Fruit fly (Drosophila melanogaster) S2 (cell line): Measurements from ENCODE around the gene sens.

ENCODE experiments used
- CG8478 ChIP-seq: fragments of >200 bp; optimal IDR thresholded peaks from 2 replicates; lab custom pipeline; 2018
- CTCF ChIP-seq, 2 experiments: fragments of >200 bp; optimal IDR thresholded peaks; 2 replicates each; lab custom pipeline; 2018

The sens gene

dm6 chr3L:13400872-13401418 is at the start of gene sens:
TSS of gene sens (minus strand) at chr3L:13401125.
- TF ChIP-seq CTCF (optimal IDR thresholded peaks at IDR 0.05; lab: Kevin White, UChicago) (no peak), CG8478 (lab: Kevin White, UChicago) (no peak)

- TF ChIP-seq CG8478 (lab: Kevin White, UChicago) (no peak), CTCF (optimal IDR thresholded peaks at IDR 0.05; lab: Kevin White, UChicago) (no peak)
Measured at dm6 chr3L:13450177-13450793, 49.4 kb upstream of the sens start, which contains the start of the genes JMJD7 and CG10738. TSS of gene JMJD7 (minus strand) at chr3L:13450283. TSS of gene CG10738 (plus strand) at chr3L:13450770.

- TF ChIP-seq CG8478 (lab: Kevin White, UChicago) (no peak), CTCF (optimal IDR thresholded peaks at IDR 0.05; lab: Kevin White, UChicago) (no peak)
Measured at dm6 chr3L:13442400-13442799, 41.5 kb upstream of the sens start, which contains the start of gene cmb. TSS of gene cmb (plus strand) at chr3L:13442594.

- TF ChIP-seq CTCF (optimal IDR thresholded peaks at IDR 0.05; lab: Kevin White, UChicago) = no peak
- TF ChIP-seq CG8478 (lab: Kevin White, UChicago) = no peak
Measured at dm6 chr3L:13440370-13440960, 39.5 kb upstream of the sens start, which contains the start of the genes CG10140 and CG14109. TSS of gene CG10140 (minus strand) at chr3L:13440470. TSS of gene CG14109 (plus strand) at chr3L:13440910.

dm6 chr3L:13437654-13438053 is 36.7 kb upstream of the sens start, which contains the start of gene CG10725:
TSS of gene CG10725 (plus strand) at chr3L:13437954.
- no peak for TF ChIP-seq CTCF (optimal IDR thresholded peaks at IDR 0.05; lab: Kevin White, UChicago)
- no peak for TF ChIP-seq CG8478 (lab: Kevin White, UChicago)

dm6 chr3L:13437036-13437435 is 36.1 kb upstream of the sens start, which contains the start of gene CG10154:
TSS of gene CG10154 (minus strand) at chr3L:13437136.
- TF ChIP-seq CG8478 (lab: Kevin White, UChicago) (no peak), CTCF (optimal IDR thresholded peaks at IDR 0.05; lab: Kevin White, UChicago) (no peak)

- TF ChIP-seq CTCF (optimal IDR thresholded peaks at IDR 0.05; lab: Kevin White, UChicago) (no peak), CG8478 (lab: Kevin White, UChicago) (no peak)
Measured at dm6 chr3L:13435170-13435727, 34.3 kb upstream of the sens start, which contains the start of gene CG10713. TSS of gene CG10713 (minus strand) at chr3L:13435229.

- TF ChIP-seq CG8478 (lab: Kevin White, UChicago) (no peak), CTCF (optimal IDR thresholded peaks at IDR 0.05; lab: Kevin White, UChicago) (no peak)
Measured at dm6 chr3L:13433522-13433921, 32.6 kb upstream of the sens start.

dm6 chr3L:13432791-13433190 is 31.9 kb upstream of the sens start:
- TF ChIP-seq CG8478 (lab: Kevin White, UChicago) = no peak
- TF ChIP-seq CTCF (optimal IDR thresholded peaks at IDR 0.05; lab: Kevin White, UChicago) = no peak

dm6 chr3L:13430171-13430570 is 29.2 kb upstream of the sens start:
- TF ChIP-seq CG8478 (lab: Kevin White, UChicago) (no peak), CTCF (optimal IDR thresholded peaks at IDR 0.05; lab: Kevin White, UChicago) (no peak)

dm6 chr3L:13426573-13426972 is 25.6 kb upstream of the sens start, which contains the start of gene CG14105:
TSS of gene CG14105 (minus strand) at chr3L:13426673.
- TF ChIP-seq CTCF (optimal IDR thresholded peaks at IDR 0.05; lab: Kevin White, UChicago) (no peak), CG8478 (lab: Kevin White, UChicago) (no peak)

- TF ChIP-seq CTCF (optimal IDR thresholded peaks at IDR 0.05; lab: Kevin White, UChicago) (no peak), CG8478 (lab: Kevin White, UChicago) (no peak)
Measured at dm6 chr3L:13425571-13425970, 24.6 kb upstream of the sens start, which contains the start of gene CG14106. TSS of gene CG14106 (minus strand) at chr3L:13425671.

- no peak for TF ChIP-seq CG8478 (lab: Kevin White, UChicago)
- no peak for TF ChIP-seq CTCF (optimal IDR thresholded peaks at IDR 0.05; lab: Kevin White, UChicago)
Measured at dm6 chr3L:13424068-13424467, 23.1 kb upstream of the sens start, which contains the start of gene CG33263. TSS of gene CG33263 (minus strand) at chr3L:13424168.

dm6 chr3L:13422286-13422787 is 21.4 kb upstream of the sens start, which contains the start of gene CG32121:
TSS of gene CG32121 (minus strand) at chr3L:13422336.
- TF ChIP-seq CTCF (optimal IDR thresholded peaks at IDR 0.05; lab: Kevin White, UChicago) = no peak
- TF ChIP-seq CG8478 (lab: Kevin White, UChicago) = no peak
